Fruit fly (Drosophila melanogaster) whole organism, embryonic: Measurements from ENCODE around the gene CG9782.
A peak's percentile ranks its signal among the peaks of the same experiment; 100 is the strongest.

Experiments used
- Abd-B ChIP-seq: fragments of 200-800 bp; sonication (Bioruptor generic); optimal IDR thresholded peaks from 2 replicates; lab custom pipeline; 2018; ENCODE audit warnings: missing biosample characterization, mild to moderate bottlenecking, missing genetic modification characterization, moderate library complexity
- Atf3 ChIP-seq: fragments of 200-800 bp; sonication (Bioruptor generic); optimal IDR thresholded peaks from 3 replicates; lab custom pipeline; 2016; ENCODE audit warnings: missing biosample characterization, missing genetic modification characterization
- C15 ChIP-seq: fragments of 200-800 bp; sonication (Bioruptor generic); IDR thresholded peaks from 3 replicates; pipeline ENCODE4 v1.3.6; 2022; ENCODE audit warnings: missing biosample characterization, missing genetic modification characterization
- CG10959 ChIP-seq: fragments of 200-800 bp; sonication (Bioruptor generic); IDR thresholded peaks from 2 replicates; pipeline ENCODE4 v1.3.6; 2022; ENCODE audit warnings: missing biosample characterization, missing genetic modification characterization
- CG11398 ChIP-seq: fragments of 200-800 bp; sonication (Bioruptor generic); optimal IDR thresholded peaks from 2 replicates; lab custom pipeline; 2016; ENCODE audit warnings: missing biosample characterization, missing genetic modification characterization
- CG11504 ChIP-seq: fragments of 200-800 bp; sonication (Bioruptor generic); optimal IDR thresholded peaks from 3 replicates; lab custom pipeline; 2019; ENCODE audit warnings: missing biosample characterization, mild to moderate bottlenecking, missing genetic modification characterization, moderate library complexity
- CG13424 ChIP-seq: fragments of 200-800 bp; sonication (Bioruptor generic); optimal IDR thresholded peaks from 2 replicates; lab custom pipeline; 2019; ENCODE audit warnings: missing biosample characterization, mild to moderate bottlenecking, missing genetic modification characterization, moderate library complexity
- CG15269 ChIP-seq: fragments of 200-800 bp; sonication (Bioruptor generic); optimal IDR thresholded peaks from 2 replicates; lab custom pipeline; 2018; ENCODE audit warnings: missing biosample characterization, mild to moderate bottlenecking, missing genetic modification characterization, moderate library complexity
- CG1602 ChIP-seq: fragments of 200-800 bp; sonication (Bioruptor generic); optimal IDR thresholded peaks from 3 replicates; lab custom pipeline; 2016; ENCODE audit warnings: missing biosample characterization, missing genetic modification characterization
- CG16815 ChIP-seq: fragments of 200-800 bp; sonication (Bioruptor generic); optimal IDR thresholded peaks from 3 replicates; lab custom pipeline; 2017; ENCODE audit warnings: missing biosample characterization, mild to moderate bottlenecking, missing genetic modification characterization
- CG18599 ChIP-seq: fragments of 200-800 bp; sonication (Bioruptor generic); optimal IDR thresholded peaks from 3 replicates; lab custom pipeline; 2017; ENCODE audit warnings: missing biosample characterization, missing genetic modification characterization, mild to moderate bottlenecking, moderate library complexity, missing genetic modification reagents
- CG2120 ChIP-seq: fragments of 200-800 bp; sonication (Bioruptor generic); optimal IDR thresholded peaks from 3 replicates; lab custom pipeline; 2016; ENCODE audit warnings: missing biosample characterization, missing genetic modification characterization
- CG2202 ChIP-seq: fragments of 200-800 bp; sonication (Bioruptor generic); optimal IDR thresholded peaks from 2 replicates; lab custom pipeline; 2018; ENCODE audit warnings: missing biosample characterization, mild to moderate bottlenecking, missing genetic modification characterization
- CG2875 ChIP-seq: fragments of 200-800 bp; sonication (Bioruptor generic); optimal IDR thresholded peaks from 2 replicates; lab custom pipeline; 2017; ENCODE audit warnings: missing biosample characterization, mild to moderate bottlenecking, missing genetic modification characterization, missing genetic modification reagents
- CG31365 ChIP-seq: fragments of 200-800 bp; sonication (Bioruptor generic); optimal IDR thresholded peaks from 2 replicates; lab custom pipeline; 2018; ENCODE audit warnings: missing biosample characterization, mild to moderate bottlenecking, missing genetic modification characterization
- CG34376 ChIP-seq: fragments of 200-800 bp; sonication (Bioruptor generic); optimal IDR thresholded peaks from 2 replicates; lab custom pipeline; 2018; ENCODE audit warnings: missing biosample characterization, mild to moderate bottlenecking, missing genetic modification characterization
- CG3847 ChIP-seq: fragments of 200-800 bp; sonication (Bioruptor generic); IDR thresholded peaks from 2 replicates; pipeline ENCODE4 v1.3.6; 2022; ENCODE audit warnings: missing biosample characterization, missing genetic modification characterization
- CG4820 ChIP-seq: fragments of 200-800 bp; sonication (Bioruptor generic); optimal IDR thresholded peaks from 3 replicates; lab custom pipeline; 2016; ENCODE audit warnings: missing biosample characterization, missing genetic modification characterization
- CG9876 ChIP-seq: fragments of 200-800 bp; sonication (Bioruptor generic); optimal IDR thresholded peaks from 2 replicates; lab custom pipeline; 2016; ENCODE audit warnings: missing biosample characterization, missing genetic modification characterization
- CG9932 ChIP-seq: fragments of 200-800 bp; sonication (Bioruptor generic); IDR thresholded peaks from 2 replicates; pipeline ENCODE4 v1.3.6; 2022; ENCODE audit warnings: missing biosample characterization, missing genetic modification characterization
- Chrac-16 ChIP-seq: fragments of 200-800 bp; sonication (Bioruptor generic); optimal IDR thresholded peaks from 3 replicates; lab custom pipeline; 2016; ENCODE audit warnings: missing biosample characterization, missing genetic modification characterization
- Fer2 ChIP-seq: fragments of 200-800 bp; sonication (Bioruptor generic); optimal IDR thresholded peaks from 2 replicates; lab custom pipeline; 2018; ENCODE audit warnings: missing biosample characterization, mild to moderate bottlenecking, missing genetic modification characterization, moderate library complexity
- Gug ChIP-seq: fragments of 200-800 bp; sonication (Bioruptor generic); IDR thresholded peaks from 4 replicates; pipeline ENCODE4 v1.3.6; 2022; ENCODE audit warnings: missing biosample characterization, missing genetic modification characterization
- HLHmδ ChIP-seq: fragments of 200-800 bp; sonication (Bioruptor generic); optimal IDR thresholded peaks from 2 replicates; lab custom pipeline; 2018; ENCODE audit warnings: missing biosample characterization, mild to moderate bottlenecking, missing genetic modification characterization, moderate library complexity
- Hr78 ChIP-seq, 2 experiments: fragments of 200-800 bp in 1 of 2; fragments of >200 bp in 1 of 2; sonication (Bioruptor generic) in 1 of 2; optimal IDR thresholded peaks; 2 replicates each; lab custom pipeline; 2017 to 2019; ENCODE audit warnings: missing biosample characterization in 2 of 2, missing genetic modification characterization in 2 of 2, mild to moderate bottlenecking in 1 of 2, moderate library complexity in 1 of 2
- Meics ChIP-seq: fragments of 200-800 bp; sonication (Bioruptor generic); optimal IDR thresholded peaks from 2 replicates; lab custom pipeline; 2017; ENCODE audit warnings: missing biosample characterization, mild to moderate bottlenecking, missing genetic modification characterization
- Myb ChIP-seq: fragments of 200-800 bp; sonication (Bioruptor generic); optimal IDR thresholded peaks from 2 replicates; lab custom pipeline; 2016; ENCODE audit warnings: missing biosample characterization, missing genetic modification characterization
- Nf-YA ChIP-seq: fragments of 200-800 bp; sonication (Bioruptor generic); IDR thresholded peaks from 2 replicates; pipeline ENCODE4 v1.3.6; 2022; ENCODE audit warnings: missing biosample characterization, missing genetic modification characterization
- Tbp ChIP-seq: fragments of >200 bp; optimal IDR thresholded peaks from 2 replicates; lab custom pipeline; 2018; ENCODE audit warnings: missing biosample characterization, missing genetic modification characterization
- ab ChIP-seq: fragments of 200-800 bp; sonication (Bioruptor generic); optimal IDR thresholded peaks from 2 replicates; lab custom pipeline; 2016; ENCODE audit warnings: missing biosample characterization, missing genetic modification characterization
- ac ChIP-seq: fragments of 200-800 bp; sonication (Bioruptor generic); optimal IDR thresholded peaks from 3 replicates; lab custom pipeline; 2017; ENCODE audit warnings: missing biosample characterization, mild to moderate bottlenecking, missing genetic modification characterization
- ap ChIP-seq: fragments of 200-800 bp; sonication (Bioruptor generic); IDR thresholded peaks from 2 replicates; pipeline ENCODE4 v1.3.6; 2022; ENCODE audit warnings: missing biosample characterization, missing genetic modification characterization
- cg ChIP-seq: fragments of 200-800 bp; sonication (Bioruptor generic); optimal IDR thresholded peaks from 3 replicates; lab custom pipeline; 2019; ENCODE audit warnings: missing biosample characterization, mild to moderate bottlenecking, missing genetic modification characterization, moderate library complexity
- chm ChIP-seq: fragments of 200-800 bp; sonication (Bioruptor generic); IDR thresholded peaks from 2 replicates; pipeline ENCODE4 v1.3.6; 2022; ENCODE audit warnings: missing biosample characterization, missing genetic modification characterization
- danr ChIP-seq: fragments of 200-800 bp; sonication (Bioruptor generic); IDR thresholded peaks from 2 replicates; pipeline ENCODE4 v1.3.6; 2022; ENCODE audit warnings: missing biosample characterization, missing genetic modification characterization
- disco-r ChIP-seq: fragments of 200-800 bp; sonication (Bioruptor generic); optimal IDR thresholded peaks from 2 replicates; lab custom pipeline; 2016; ENCODE audit warnings: missing biosample characterization, missing genetic modification characterization
- dm ChIP-seq: fragments of 200-800 bp; sonication (Bioruptor generic); optimal IDR thresholded peaks from 3 replicates; lab custom pipeline; 2016; ENCODE audit warnings: missing biosample characterization, missing genetic modification characterization
- dmrt99B ChIP-seq: fragments of 200-800 bp; sonication (Bioruptor generic); optimal IDR thresholded peaks from 2 replicates; lab custom pipeline; 2018; ENCODE audit warnings: missing biosample characterization, mild to moderate bottlenecking, missing genetic modification characterization, moderate library complexity
- fu2 ChIP-seq: fragments of 200-800 bp; sonication (Bioruptor generic); optimal IDR thresholded peaks from 2 replicates; lab custom pipeline; 2016; ENCODE audit warnings: missing biosample characterization, missing genetic modification characterization
- grau ChIP-seq: fragments of 200-800 bp; optimal IDR thresholded peaks from 3 replicates; lab custom pipeline; 2019; ENCODE audit warnings: missing biosample characterization, mild to moderate bottlenecking, missing genetic modification characterization, moderate library complexity
- grn ChIP-seq: fragments of 200-800 bp; sonication (Bioruptor generic); optimal IDR thresholded peaks from 3 replicates; lab custom pipeline; 2017; ENCODE audit warnings: missing biosample characterization, missing genetic modification characterization
- gsb ChIP-seq: fragments of 200-800 bp; sonication (Bioruptor generic); IDR thresholded peaks from 2 replicates; pipeline ENCODE4 v1.3.6; 2022; ENCODE audit warnings: missing biosample characterization, missing genetic modification characterization
- gt ChIP-seq: fragments of 200-800 bp; sonication (Bioruptor generic); IDR thresholded peaks from 2 replicates; pipeline ENCODE4 v1.3.6; 2022; ENCODE audit warnings: missing biosample characterization, missing genetic modification characterization
- jigr1 ChIP-seq: fragments of 200-800 bp; sonication (Bioruptor generic); IDR thresholded peaks from 3 replicates; pipeline ENCODE4 v1.3.6; 2022; ENCODE audit warnings: missing biosample characterization, missing genetic modification characterization
- nerfin-1 ChIP-seq: fragments of 200-800 bp; sonication (Bioruptor generic); optimal IDR thresholded peaks from 3 replicates; lab custom pipeline; 2019; ENCODE audit warnings: missing biosample characterization, mild to moderate bottlenecking, missing genetic modification characterization, moderate library complexity
- pfk ChIP-seq: fragments of 200-800 bp; sonication (Bioruptor generic); optimal IDR thresholded peaks from 2 replicates; lab custom pipeline; 2018; ENCODE audit warnings: missing biosample characterization, mild to moderate bottlenecking, missing genetic modification characterization, moderate library complexity
- phol ChIP-seq: fragments of 200-800 bp; sonication (Bioruptor generic); optimal IDR thresholded peaks from 3 replicates; lab custom pipeline; 2018; ENCODE audit warnings: missing biosample characterization, mild to moderate bottlenecking, missing genetic modification characterization, moderate library complexity
- ranshi ChIP-seq: fragments of 200-800 bp; sonication (Bioruptor generic); IDR thresholded peaks from 2 replicates; pipeline ENCODE4 v1.3.6; 2022; ENCODE audit warnings: missing biosample characterization, missing genetic modification characterization
- run ChIP-seq: fragments of 200-800 bp; sonication (Bioruptor generic); optimal IDR thresholded peaks from 3 replicates; lab custom pipeline; 2018; ENCODE audit warnings: missing biosample characterization, mild to moderate bottlenecking, missing genetic modification characterization
- stwl ChIP-seq: fragments of 200-800 bp; sonication (Bioruptor generic); optimal IDR thresholded peaks from 3 replicates; lab custom pipeline; 2018; ENCODE audit warnings: missing biosample characterization, mild to moderate bottlenecking, missing genetic modification characterization, moderate library complexity
- wor ChIP-seq: fragments of 200-800 bp; sonication (Bioruptor generic); IDR thresholded peaks from 2 replicates; pipeline ENCODE4 v1.3.6; 2022; ENCODE audit warnings: missing biosample characterization, missing genetic modification characterization

Gene CG9782

dm6 chrX:16570572-16571224 lies 50.7 kb downstream of the CG9782 start (continued):
- TF ChIP-seq CG1602, result no peak
- no peak for TF ChIP-seq dm (GFP tag; lab: Kevin White, UChicago)
- TF ChIP-seq dmrt99B (tag; lab: Kevin White, UChicago), result peak; percentile 7
- TF ChIP-seq CG18599, result peak; percentile 26
- TF ChIP-seq CG2120 (GFP tag; lab: Kevin White, UChicago), result peak; percentile 48
- no peak for TF ChIP-seq chm (GFP tag; lab: Robert Waterston, UW)
- no peak for TF ChIP-seq cg (GFP tag; lab: Kevin White, UChicago)
- TF ChIP-seq wor (GFP tag; lab: Robert Waterston, UW), result no peak
- no peak for TF ChIP-seq fu2 (GFP tag; lab: Kevin White, UChicago)
- TF ChIP-seq disco-r (GFP tag; lab: Kevin White, UChicago), result peak; percentile 18
- TF ChIP-seq CG11398 (GFP tag; lab: Kevin White, UChicago), result no peak
- TF ChIP-seq gsb (GFP tag; lab: Robert Waterston, UW), result no peak
- TF ChIP-seq CG15269 (tag; lab: Kevin White, UChicago), result peak; percentile 13
- peak; percentile 83 for TF ChIP-seq grau (tag; lab: Kevin White, UChicago)
- TF ChIP-seq ab (GFP tag; lab: Kevin White, UChicago), result no peak
- TF ChIP-seq HLHmδ, result no peak
- TF ChIP-seq run (tag; lab: Kevin White, UChicago), result no peak
- no peak for TF ChIP-seq Chrac-16 (GFP tag; lab: Kevin White, UChicago)
- no peak for TF ChIP-seq Hr78 (GFP tag; optimal IDR thresholded peaks at IDR 0.05; lab: Kevin White, UChicago)
- no peak for TF ChIP-seq CG10959
- no peak for TF ChIP-seq CG34376 (GFP tag; lab: Kevin White, UChicago)
- no peak for TF ChIP-seq Gug (GFP tag; lab: Robert Waterston, UW)
- no peak for TF ChIP-seq Fer2
- TF ChIP-seq CG4820 (GFP tag; lab: Kevin White, UChicago), result no peak
- TF ChIP-seq ranshi (GFP tag; lab: Robert Waterston, UW), result no peak
- no peak for TF ChIP-seq Nf-YA
- no peak for TF ChIP-seq Myb
- TF ChIP-seq pfk (GFP tag; lab: Kevin White, UChicago), result no peak
- TF ChIP-seq CG16815 (GFP tag; lab: Kevin White, UChicago), result no peak
- no peak for TF ChIP-seq CG2202 (tag; lab: Kevin White, UChicago)
- no peak for TF ChIP-seq danr (GFP tag; lab: Robert Waterston, UW)
- TF ChIP-seq Meics (GFP tag; lab: Kevin White, UChicago), result peak; percentile 41
- no peak for TF ChIP-seq nerfin-1 (tag; lab: Kevin White, UChicago)
- peak; percentile 37; the same call in 1 of the 2 replicates for TF ChIP-seq CG9932 (GFP tag; lab: Robert Waterston, UW)
- TF ChIP-seq CG31365, result no peak
- TF ChIP-seq CG13424 (tag; lab: Kevin White, UChicago), result peak; percentile 17
- TF ChIP-seq ap (GFP tag; lab: Robert Waterston, UW), result no peak
- no peak for TF ChIP-seq Atf3
- TF ChIP-seq CG11504 (tag; lab: Kevin White, UChicago), result no peak
- no peak for TF ChIP-seq phol
- no peak for TF ChIP-seq gt (GFP tag; lab: Robert Waterston, UW)
- no peak for TF ChIP-seq jigr1 (GFP tag; lab: Robert Waterston, UW)
- TF ChIP-seq stwl (tag; lab: Kevin White, UChicago), result no peak
- no peak for TF ChIP-seq C15 (GFP tag; lab: Robert Waterston, UW)
- no peak for TF ChIP-seq ac (GFP tag; lab: Kevin White, UChicago)
- no peak for TF ChIP-seq grn (GFP tag; lab: Kevin White, UChicago)
- no peak for TF ChIP-seq CG2875 (GFP tag; lab: Kevin White, UChicago)
- no peak for TF ChIP-seq Tbp (GFP tag; lab: Kevin White, UChicago)
- peak; percentile 24; the same call in 1 of the 2 replicates for TF ChIP-seq CG3847 (GFP tag; lab: Robert Waterston, UW)
- TF ChIP-seq Abd-B (GFP tag; lab: Kevin White, UChicago), result no peak
- no peak for TF ChIP-seq CG9876 (GFP tag; lab: Kevin White, UChicago)
